Worm (Caenorhabditis elegans) whole organism, late embryonic: ENCODE measurements around the gene jamp-1.

Source experiments
- F13H6.1 ChIP-seq: sonication (generic microtip); optimal IDR thresholded peaks from 2 replicates; lab custom pipeline; 2016; ENCODE audit warnings: missing genetic modification characterization, missing compliant biosample characterization
- K02D7.2 ChIP-seq: sonication (generic microtip); optimal IDR thresholded peaks from 2 replicates; lab custom pipeline; 2017; ENCODE audit warnings: mild to moderate bottlenecking, missing genetic modification characterization, missing compliant biosample characterization
- T23F11.4 ChIP-seq: fragments of 200-800 bp; sonication (Bioruptor generic); optimal IDR thresholded peaks from 2 replicates; lab custom pipeline; 2018; ENCODE audit warnings: mild to moderate bottlenecking, missing genetic modification characterization, missing compliant biosample characterization
- ama-1 ChIP-seq: fragments of 150-350 bp; optimal IDR thresholded peaks from 2 replicates; lab custom pipeline; 2014
- ceh-14 ChIP-seq: sonication (generic microtip); optimal IDR thresholded peaks from 2 replicates; lab custom pipeline; 2016; ENCODE audit warnings: missing genotype, missing genetic modification characterization, missing compliant biosample characterization
- ceh-18 ChIP-seq: sonication (generic microtip); optimal IDR thresholded peaks from 2 replicates; lab custom pipeline; 2016; ENCODE audit warnings: missing genetic modification characterization, missing compliant biosample characterization
- ceh-2 ChIP-seq: sonication (generic microtip); optimal IDR thresholded peaks from 2 replicates; lab custom pipeline; 2016; ENCODE audit warnings: missing genotype, missing genetic modification characterization, missing compliant biosample characterization
- ceh-48 ChIP-seq: sonication (generic microtip); optimal IDR thresholded peaks from 2 replicates; lab custom pipeline; 2016; ENCODE audit warnings: missing genetic modification characterization, inconsistent platforms, missing compliant biosample characterization
- ceh-9 ChIP-seq: sonication (generic microtip); optimal IDR thresholded peaks from 2 replicates; lab custom pipeline; 2016; ENCODE audit warnings: mild to moderate bottlenecking, missing genetic modification characterization, inconsistent platforms, missing compliant biosample characterization
- che-1 ChIP-seq: sonication (generic microtip); optimal IDR thresholded peaks from 2 replicates; lab custom pipeline; 2016; ENCODE audit warnings: mild to moderate bottlenecking, missing genetic modification characterization, missing compliant biosample characterization
- dmd-4 ChIP-seq: sonication (generic microtip); optimal IDR thresholded peaks from 2 replicates; lab custom pipeline; 2016; ENCODE audit warnings: borderline replicate concordance, missing genetic modification characterization, missing compliant biosample characterization
- dve-1 ChIP-seq: sonication (generic microtip); optimal IDR thresholded peaks from 2 replicates; lab custom pipeline; 2017; ENCODE audit warnings: antibody characterized with exemption, mild to moderate bottlenecking, missing genetic modification characterization, missing compliant biosample characterization
- elt-2 ChIP-seq: sonication (generic microtip); optimal IDR thresholded peaks from 2 replicates; lab custom pipeline; 2016; ENCODE audit warnings: missing genetic modification reagents, missing genetic modification characterization, missing compliant biosample characterization
- elt-4 ChIP-seq: sonication (generic microtip); optimal IDR thresholded peaks from 2 replicates; lab custom pipeline; 2016; ENCODE audit warnings: missing genetic modification characterization, missing compliant biosample characterization
- ets-4 ChIP-seq: sonication (generic microtip); optimal IDR thresholded peaks from 2 replicates; lab custom pipeline; 2016; ENCODE audit warnings: missing genetic modification characterization, missing compliant biosample characterization
- eyg-1 ChIP-seq: sonication (generic microtip); optimal IDR thresholded peaks from 2 replicates; lab custom pipeline; 2016; ENCODE audit warnings: missing genotype, missing genetic modification characterization, missing compliant biosample characterization
- fkh-10 ChIP-seq: fragments of 150-350 bp; optimal IDR thresholded peaks from 2 replicates; lab custom pipeline; 2014; ENCODE audit warnings: missing biosample characterization, missing genetic modification reagents, missing genetic modification characterization
- fkh-6 ChIP-seq: sonication (generic microtip); optimal IDR thresholded peaks from 2 replicates; lab custom pipeline; 2016; ENCODE audit warnings: missing genetic modification characterization, missing compliant biosample characterization
- hlh-30 ChIP-seq: sonication (generic microtip); optimal IDR thresholded peaks from 2 replicates; lab custom pipeline; 2017; ENCODE audit warnings: antibody characterized with exemption, missing genetic modification characterization, missing compliant biosample characterization; ENCODE audit not compliant: insufficient read depth
- hlh-6 ChIP-seq: sonication (generic microtip); optimal IDR thresholded peaks from 2 replicates; lab custom pipeline; 2016; ENCODE audit warnings: missing genotype, missing genetic modification characterization, missing compliant biosample characterization
- lin-11 ChIP-seq: fragments of 200-800 bp; sonication (Bioruptor generic); optimal IDR thresholded peaks from 2 replicates; lab custom pipeline; 2018; ENCODE audit warnings: mild to moderate bottlenecking, missing genetic modification characterization, missing compliant biosample characterization
- mec-3 ChIP-seq: sonication (generic microtip); optimal IDR thresholded peaks from 2 replicates; lab custom pipeline; 2016; ENCODE audit warnings: borderline replicate concordance, missing genetic modification characterization, missing compliant biosample characterization
- nfya-1 ChIP-seq: sonication (generic microtip); optimal IDR thresholded peaks from 2 replicates; lab custom pipeline; 2017; ENCODE audit warnings: missing genetic modification characterization, mild to moderate bottlenecking, missing compliant biosample characterization, antibody characterized with exemption, moderate library complexity
- nhr-11 ChIP-seq: fragments of 150-350 bp; optimal IDR thresholded peaks from 2 replicates; lab custom pipeline; 2014; ENCODE audit warnings: missing biosample characterization, missing genetic modification characterization
- pag-3 ChIP-seq: sonication (generic microtip); optimal IDR thresholded peaks from 2 replicates; lab custom pipeline; 2016; ENCODE audit warnings: missing compliant biosample characterization, missing genetic modification characterization, borderline replicate concordance
- pha-2 ChIP-seq: sonication (generic microtip); optimal IDR thresholded peaks from 2 replicates; lab custom pipeline; 2017; ENCODE audit warnings: mild to moderate bottlenecking, missing genetic modification characterization, missing compliant biosample characterization
- ref-2 ChIP-seq: sonication (generic microtip); optimal IDR thresholded peaks from 2 replicates; lab custom pipeline; 2016; ENCODE audit warnings: missing genetic modification characterization, missing compliant biosample characterization
- rnt-1 ChIP-seq: sonication (generic microtip); optimal IDR thresholded peaks from 2 replicates; lab custom pipeline; 2016; ENCODE audit warnings: missing genetic modification characterization, missing compliant biosample characterization
- sdc-2 ChIP-seq: sonication (generic microtip); optimal IDR thresholded peaks from 2 replicates; lab custom pipeline; 2016; ENCODE audit warnings: missing genotype, missing genetic modification characterization, missing compliant biosample characterization
- sox-4 ChIP-seq: sonication (generic microtip); optimal IDR thresholded peaks from 2 replicates; lab custom pipeline; 2017; ENCODE audit warnings: mild to moderate bottlenecking, missing genetic modification characterization, inconsistent platforms, missing compliant biosample characterization
- syd-9 ChIP-seq: sonication (generic microtip); optimal IDR thresholded peaks from 2 replicates; lab custom pipeline; 2016; ENCODE audit warnings: mild to moderate bottlenecking, missing genetic modification characterization, moderate library complexity, missing compliant biosample characterization
- tbx-2 ChIP-seq: sonication (generic microtip); optimal IDR thresholded peaks from 2 replicates; lab custom pipeline; 2016; ENCODE audit warnings: missing genetic modification characterization, missing compliant biosample characterization
- ttx-3 ChIP-seq: sonication (generic microtip); optimal IDR thresholded peaks from 2 replicates; lab custom pipeline; 2016; ENCODE audit warnings: missing genetic modification reagents, missing genetic modification characterization, missing compliant biosample characterization
- unc-55 ChIP-seq: sonication (generic microtip); optimal IDR thresholded peaks from 2 replicates; lab custom pipeline; 2017; ENCODE audit warnings: missing biosample characterization, missing genetic modification reagents, missing genetic modification characterization
- unc-86 ChIP-seq: sonication (generic microtip); optimal IDR thresholded peaks from 2 replicates; lab custom pipeline; 2016; ENCODE audit warnings: missing genetic modification characterization, missing compliant biosample characterization

The jamp-1 gene

ce11 chrV:6016097-6016496, 35.0 kb downstream of the jamp-1 start:
- no peak for TF ChIP-seq pag-3
- no peak for TF ChIP-seq elt-4 (tag; lab: Kevin White, UChicago)
- TF ChIP-seq unc-86 (tag; lab: Kevin White, UChicago) = no peak
- no peak for TF ChIP-seq fkh-10
- TF ChIP-seq T23F11.4 (GFP tag; lab: Kevin White, UChicago) = no peak
- no peak for TF ChIP-seq sox-4 (tag; lab: Kevin White, UChicago)
- TF ChIP-seq rnt-1 = no peak
- no peak for TF ChIP-seq F13H6.1 (tag; lab: Kevin White, UChicago)
- TF ChIP-seq ama-1 (lab: Kevin White, UChicago) = no peak
- TF ChIP-seq ceh-18 (tag; lab: Kevin White, UChicago) = no peak
- TF ChIP-seq unc-55 = no peak
- no peak for TF ChIP-seq ceh-9 (tag; lab: Kevin White, UChicago)
- TF ChIP-seq dve-1 = no peak
- no peak for TF ChIP-seq dmd-4 (tag; lab: Kevin White, UChicago)
- no peak for TF ChIP-seq ets-4
- no peak for TF ChIP-seq nfya-1 (tag; lab: Kevin White, UChicago)
- no peak for TF ChIP-seq eyg-1 (tag; lab: Kevin White, UChicago)
- TF ChIP-seq elt-2 = no peak
- no peak for TF ChIP-seq pha-2

DNA sequence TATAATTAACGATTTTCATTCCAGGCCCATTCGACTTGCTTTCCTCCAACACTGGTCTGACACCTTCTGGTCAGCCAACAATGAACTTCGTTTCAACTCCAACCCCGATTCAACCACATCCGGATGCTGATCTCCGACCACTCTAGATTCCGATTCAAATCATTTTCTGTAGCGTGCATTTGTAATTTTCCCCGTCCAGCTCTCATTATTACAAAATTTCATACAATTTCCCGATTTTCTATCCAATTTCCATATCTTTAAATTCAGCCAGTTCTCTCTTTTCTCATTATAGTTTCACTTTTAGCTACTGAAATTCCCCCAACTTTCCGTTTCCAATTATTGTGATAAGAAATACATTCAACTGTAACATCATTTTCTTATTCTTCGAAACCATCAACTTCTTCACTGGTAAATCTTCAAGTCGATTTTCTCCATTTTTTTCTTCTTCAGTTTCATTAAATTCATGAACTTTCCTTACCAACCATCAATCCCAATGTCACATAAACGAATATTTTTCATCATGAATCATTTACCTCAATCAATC, 35.4 kb downstream of the jamp-1 start:
- TF ChIP-seq K02D7.2 (tag; lab: Kevin White, UChicago) (no peak), fkh-10 (no peak), nhr-11 (tag; lab: Kevin White, UChicago) (no peak)

DNA sequence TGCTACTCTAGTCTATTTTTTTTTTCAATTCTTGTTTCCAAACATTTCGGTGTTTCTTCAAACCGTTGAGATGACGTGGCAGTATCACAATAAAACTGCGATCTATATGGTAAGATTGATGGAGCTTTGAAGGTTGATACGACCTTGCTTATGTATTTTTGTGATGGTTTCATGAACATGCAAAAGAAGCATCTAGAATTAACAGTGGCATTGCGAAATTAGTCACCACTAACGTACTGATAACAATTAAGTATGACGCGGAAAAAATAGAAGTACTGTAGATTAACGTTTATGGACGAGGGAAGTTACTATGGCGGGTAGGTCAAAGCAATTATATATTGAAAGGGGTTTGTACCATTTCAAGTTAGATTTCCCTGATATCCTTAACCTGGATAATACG, 38.7 kb downstream of the jamp-1 start:
- TF ChIP-seq syd-9 (tag; lab: Kevin White, UChicago) (no peak), ttx-3 (no peak), nhr-11 (tag; lab: Kevin White, UChicago) (no peak), ceh-2 (tag; lab: Kevin White, UChicago) (no peak), fkh-6 (no peak), ceh-18 (tag; lab: Kevin White, UChicago) (no peak), pag-3 (no peak), ceh-48 (no peak), sdc-2 (tag; lab: Kevin White, UChicago) (no peak)

DNA sequence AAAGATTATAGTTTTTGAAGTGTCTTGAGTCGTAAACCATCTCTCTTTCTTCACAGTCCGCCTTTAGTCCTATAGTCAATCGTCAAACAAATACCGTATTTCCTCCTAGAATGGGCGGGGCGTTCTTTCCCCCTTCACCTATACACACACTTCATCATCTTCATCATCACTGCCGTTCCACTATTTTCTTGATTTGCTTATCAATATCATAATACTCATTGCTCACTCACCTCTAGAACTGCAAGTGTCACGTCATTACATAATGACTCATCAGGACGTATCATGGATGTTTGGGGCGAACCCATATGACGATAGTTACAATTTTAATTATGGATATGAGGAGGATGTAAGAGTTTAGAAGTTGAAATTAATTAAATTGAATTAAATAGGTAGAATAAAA, 40.4 kb downstream of the jamp-1 start:
- no peak for TF ChIP-seq T23F11.4 (GFP tag; lab: Kevin White, UChicago)
- TF ChIP-seq hlh-30 = no peak
- no peak for TF ChIP-seq mec-3 (tag; lab: Kevin White, UChicago)
- TF ChIP-seq ceh-48 = no peak
- TF ChIP-seq hlh-6 = no peak
- TF ChIP-seq lin-11 (tag; lab: Kevin White, UChicago) = no peak
- no peak for TF ChIP-seq sox-4 (tag; lab: Kevin White, UChicago)
- TF ChIP-seq che-1 (tag; lab: Kevin White, UChicago) = no peak

ce11 chrV:6007927-6008326, 43.1 kb downstream of the jamp-1 start:
- TF ChIP-seq tbx-2 (no peak), ceh-14 (tag; lab: Kevin White, UChicago) (no peak), sox-4 (tag; lab: Kevin White, UChicago) (no peak), ref-2 (tag; lab: Kevin White, UChicago) (no peak), ceh-48 (no peak), elt-4 (tag; lab: Kevin White, UChicago) (no peak)
